Worm (Caenorhabditis elegans) whole organism, early embryonic: ENCODE results near the gene frg-1.

Source experiments
- B0310.2 ChIP-seq: sonication (generic microtip); optimal IDR thresholded peaks from 2 replicates; lab custom pipeline; 2016; ENCODE audit warnings: mild to moderate bottlenecking, missing genetic modification characterization, missing compliant biosample characterization
- F13C5.2 ChIP-seq: sonication (generic microtip); optimal IDR thresholded peaks from 2 replicates; lab custom pipeline; 2017; ENCODE audit warnings: mild to moderate bottlenecking, missing genetic modification characterization, inconsistent platforms, missing compliant biosample characterization
- ama-1 ChIP-seq: fragments of 150-350 bp; optimal IDR thresholded peaks from 2 replicates; lab custom pipeline; 2014
- ceh-13 ChIP-seq: fragments of 200-800 bp; sonication (Bioruptor generic); optimal IDR thresholded peaks from 2 replicates; lab custom pipeline; 2018; ENCODE audit warnings: mild to moderate bottlenecking, missing genetic modification characterization, missing compliant biosample characterization
- flt-1 ChIP-seq: fragments of 200-800 bp; sonication (Bioruptor generic); IDR thresholded peaks from 2 replicates; pipeline ENCODE4 v1.3.6; 2022; ENCODE audit warnings: missing genetic modification characterization, missing compliant biosample characterization
- hmg-4 ChIP-seq: fragments of 200-800 bp; sonication (Bioruptor generic); optimal IDR thresholded peaks from 2 replicates; lab custom pipeline; 2018; ENCODE audit warnings: mild to moderate bottlenecking, missing genetic modification characterization, missing compliant biosample characterization
- pes-1 ChIP-seq: fragments of 200-800 bp; sonication (Bioruptor generic); IDR thresholded peaks from 2 replicates; pipeline ENCODE4 v1.3.6; 2022; ENCODE audit warnings: missing genetic modification reagents, missing genetic modification characterization, missing compliant biosample characterization
- tbx-11 ChIP-seq: fragments of 200-800 bp; sonication (Bioruptor generic); IDR thresholded peaks from 2 replicates; pipeline ENCODE4 v1.3.6; 2022; ENCODE audit warnings: missing genetic modification characterization, missing compliant biosample characterization
- tra-4 ChIP-seq: sonication (generic microtip); optimal IDR thresholded peaks from 2 replicates; lab custom pipeline; 2017; ENCODE audit warnings: missing genetic modification characterization, missing compliant biosample characterization

DNA sequence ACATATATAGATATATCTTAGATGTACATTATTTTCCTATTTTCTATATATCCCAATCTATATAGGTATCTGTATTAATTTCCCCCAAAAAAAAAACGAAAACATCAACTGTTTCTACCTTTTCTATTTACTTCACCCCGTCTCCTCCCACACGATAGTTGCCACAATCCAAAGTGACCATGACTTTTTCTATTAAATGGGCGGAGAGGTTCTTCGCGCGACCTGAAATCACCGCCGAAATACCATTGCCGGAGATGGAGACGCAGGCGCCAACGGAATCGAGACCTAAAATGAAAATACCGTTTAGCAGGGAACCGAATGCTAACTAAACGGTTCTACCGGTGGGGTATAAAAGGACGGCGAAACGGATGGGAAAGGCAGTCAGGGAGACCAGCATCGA, 39.7 kb downstream of the frg-1 start, which contains the start of gene col-98:
- no peak for TF ChIP-seq pes-1 (GFP tag; lab: Robert Waterston, UW)
- TF ChIP-seq tbx-11 (GFP tag; lab: Robert Waterston, UW): no peak
- no peak for TF ChIP-seq ama-1 (lab: Kevin White, UChicago)
- TF ChIP-seq flt-1 (GFP tag; lab: Robert Waterston, UW): no peak
- no peak for TF ChIP-seq B0310.2
- no peak for TF ChIP-seq ceh-13 (GFP tag; lab: Kevin White, UChicago)
- TF ChIP-seq tra-4 (tag; lab: Kevin White, UChicago): no peak
- TF ChIP-seq F13C5.2: no peak
- no peak for TF ChIP-seq hmg-4 (GFP tag; lab: Kevin White, UChicago)
